Worm (Caenorhabditis elegans) whole organism, L4/young adult: ENCODE data around the gene C18D11.10.

Experiments
- W03F9.2 ChIP-seq: fragments of 150-350 bp; optimal IDR thresholded peaks from 2 replicates; lab custom pipeline; 2014; ENCODE audit warnings: missing biosample characterization, missing genetic modification characterization
- dao-5 ChIP-seq: sonication (generic microtip); optimal IDR thresholded peaks from 2 replicates; lab custom pipeline; 2016; ENCODE audit warnings: missing genotype, missing genetic modification characterization, moderate library complexity, missing compliant biosample characterization
- him-1 ChIP-seq: sonication (generic microtip); optimal IDR thresholded peaks from 2 replicates; lab custom pipeline; 2016; ENCODE audit warnings: missing genotype, missing genetic modification reagents, missing genetic modification characterization, missing compliant biosample characterization

DNA sequence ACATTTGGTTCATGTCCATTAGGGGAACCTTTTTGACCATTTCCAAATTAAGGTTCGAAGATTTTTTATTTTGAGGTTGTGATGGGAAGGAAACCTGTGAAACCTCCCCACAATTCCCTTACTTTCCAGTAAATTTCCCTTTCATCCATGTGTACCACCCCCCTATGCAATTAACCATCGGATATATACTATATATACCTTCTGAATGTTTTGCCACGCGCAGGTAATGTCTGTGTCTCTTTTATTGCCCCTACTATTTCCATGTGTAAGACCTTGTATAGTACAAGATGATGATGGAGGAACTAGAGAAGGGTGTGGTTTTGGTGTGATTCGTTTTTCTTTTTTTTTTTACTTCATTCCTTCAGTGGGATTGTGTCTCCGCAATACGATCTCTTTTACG lies 7.1 kb downstream of the C18D11.10 start:
- TF ChIP-seq W03F9.2 (tag; lab: Kevin White, UChicago) (no peak), him-1 (tag; lab: Kevin White, UChicago) (no peak), dao-5 (tag; lab: Kevin White, UChicago) (no peak)
